Worm (Caenorhabditis elegans) whole organism, L4/young adult: ENCODE results near the gene ZK1128.3.

Source experiments
- W03F9.2 ChIP-seq: fragments of 150-350 bp; optimal IDR thresholded peaks from 2 replicates; lab custom pipeline; 2014; ENCODE audit warnings: missing biosample characterization, missing genetic modification characterization
- dao-5 ChIP-seq: sonication (generic microtip); optimal IDR thresholded peaks from 2 replicates; lab custom pipeline; 2016; ENCODE audit warnings: missing genotype, missing genetic modification characterization, moderate library complexity, missing compliant biosample characterization
- him-1 ChIP-seq: sonication (generic microtip); optimal IDR thresholded peaks from 2 replicates; lab custom pipeline; 2016; ENCODE audit warnings: missing genotype, missing genetic modification reagents, missing genetic modification characterization, missing compliant biosample characterization

ZK1128.3 gene

ce11 chrIII:10132495-10133450, 14.1 kb upstream of the ZK1128.3 start:
- TF ChIP-seq him-1 (tag; lab: Kevin White, UChicago) (no peak), dao-5 (no peak), W03F9.2 (tag; lab: Kevin White, UChicago) (no peak)

ce11 chrIII:10126375-10126774, 7.7 kb upstream of the ZK1128.3 start:
- TF ChIP-seq W03F9.2 (tag; lab: Kevin White, UChicago) (no peak), dao-5 (no peak)

ce11 chrIII:10123586-10124233, 5.0 kb upstream of the ZK1128.3 start, which contains the start of gene ttll-4:
TSS of gene ttll-4 (plus strand) at chrIII:10124183.
- TF ChIP-seq him-1 (tag; lab: Kevin White, UChicago) (peak; percentile 38), W03F9.2 (tag; lab: Kevin White, UChicago) (no peak)

- TF ChIP-seq him-1 (tag; lab: Kevin White, UChicago) (no peak), W03F9.2 (tag; lab: Kevin White, UChicago) (peak; percentile 24), dao-5 (no peak)
Measured at ce11 chrIII:10120076-10120831, 1.5 kb upstream of the ZK1128.3 start, which contains the start of the genes gtf-2H3 and ham-3. TSS of gene gtf-2H3 (minus strand) at chrIII:10120148. TSS of gene ham-3 (plus strand) at chrIII:10120781.

- no peak for TF ChIP-seq W03F9.2 (tag; lab: Kevin White, UChicago)
- no peak for TF ChIP-seq dao-5
- TF ChIP-seq him-1 (tag; lab: Kevin White, UChicago) = no peak
Measured at ce11 chrIII:10114662-10115061, 4.1 kb downstream of the ZK1128.3 start, which contains the start of the genes ZK1128.1 and mett-10. TSS of gene ZK1128.1 (minus strand) at chrIII:10114760. TSS of gene mett-10 (plus strand) at chrIII:10115036.

ce11 chrIII:10112958-10113357, 5.8 kb downstream of the ZK1128.3 start, which contains the start of gene vps-29:
TSS of gene vps-29 (minus strand) at chrIII:10113058.
- no peak for TF ChIP-seq dao-5

ce11 chrIII:10108995-10109394, 9.7 kb downstream of the ZK1128.3 start, which contains the start of gene T16H12.9:
TSS of gene T16H12.9 (plus strand) at chrIII:10109295.
- TF ChIP-seq him-1 (tag; lab: Kevin White, UChicago) = no peak
- TF ChIP-seq W03F9.2 (tag; lab: Kevin White, UChicago) = no peak

ce11 chrIII:10106390-10106789, 12.3 kb downstream of the ZK1128.3 start, which contains the start of gene srt-55:
TSS of gene srt-55 (minus strand) at chrIII:10106490.
- TF ChIP-seq him-1 (tag; lab: Kevin White, UChicago) (no peak), dao-5 (no peak), W03F9.2 (tag; lab: Kevin White, UChicago) (no peak)

ce11 chrIII:10101352-10101751, 17.4 kb downstream of the ZK1128.3 start, which contains the start of gene kel-10:
TSS of gene kel-10 (minus strand) at chrIII:10101452.
- TF ChIP-seq W03F9.2 (tag; lab: Kevin White, UChicago) (no peak), him-1 (tag; lab: Kevin White, UChicago) (no peak), dao-5 (no peak)

- TF ChIP-seq dao-5 (no peak), W03F9.2 (tag; lab: Kevin White, UChicago) (no peak), him-1 (tag; lab: Kevin White, UChicago) (no peak)
Measured at ce11 chrIII:10097981-10098380, 20.7 kb downstream of the ZK1128.3 start, which contains the start of gene spop-1. TSS of gene spop-1 (minus strand) at chrIII:10098081.

- TF ChIP-seq dao-5 = no peak
- peak; percentile 39 for TF ChIP-seq him-1 (tag; lab: Kevin White, UChicago)
- peak; percentile 66 for TF ChIP-seq W03F9.2 (tag; lab: Kevin White, UChicago)
Measured at ce11 chrIII:10096525-10096972, 22.2 kb downstream of the ZK1128.3 start.

ce11 chrIII:10095377-10095776, 23.3 kb downstream of the ZK1128.3 start:
- no peak for TF ChIP-seq him-1 (tag; lab: Kevin White, UChicago)
- TF ChIP-seq W03F9.2 (tag; lab: Kevin White, UChicago) = no peak
- no peak for TF ChIP-seq dao-5

- TF ChIP-seq him-1 (tag; lab: Kevin White, UChicago) (no peak), dao-5 (no peak), W03F9.2 (tag; lab: Kevin White, UChicago) (no peak)
Measured at ce11 chrIII:10094538-10094937, 24.2 kb downstream of the ZK1128.3 start.
